Worm (Caenorhabditis elegans): ENCODE data around the gene K10C2.12.
A peak's percentile ranks its signal among the peaks of the same experiment; 100 is the strongest.

Gene K10C2.12

ce11 chrX:6458467-6458866 is 37.9 kb upstream of the K10C2.12 start:
- TF ChIP-seq snpc-4 (tag; optimal IDR thresholded peaks at IDR 0.05) = no peak
- TF ChIP-seq pha-4 (tag; optimal IDR thresholded peaks at IDR 0.05) = no peak
- TF ChIP-seq fkh-10 (GFP tag; optimal IDR thresholded peaks at IDR 0.05) = no peak
- TF ChIP-seq R02D3.7 (tag; optimal IDR thresholded peaks at IDR 0.05) = no peak
- no peak for TF ChIP-seq pqm-1 (tag; optimal IDR thresholded peaks at IDR 0.05)
- TF ChIP-seq unc-62 (GFP tag; optimal IDR thresholded peaks at IDR 0.05) = no peak
- TF ChIP-seq egl-27 (tag; optimal IDR thresholded peaks at IDR 0.05) = no peak
- no peak for TF ChIP-seq lsy-12 (tag; optimal IDR thresholded peaks at IDR 0.05)
- TF ChIP-seq lin-15B (tag; optimal IDR thresholded peaks at IDR 0.05) = no peak
- no peak for TF ChIP-seq nhr-11 (tag; optimal IDR thresholded peaks at IDR 0.05)
- TF ChIP-seq nhr-67 (tag; optimal IDR thresholded peaks at IDR 0.05) = no peak
- TF ChIP-seq nfya-1 (tag; optimal IDR thresholded peaks at IDR 0.05; ENCODE audit: insufficient read depth) = no peak
- TF ChIP-seq daf-12 (tag; optimal IDR thresholded peaks at IDR 0.05) = no peak
- no peak for TF ChIP-seq zag-1 (tag; optimal IDR thresholded peaks at IDR 0.05)
- no peak for TF ChIP-seq egl-5 (tag; optimal IDR thresholded peaks at IDR 0.05)

- TF ChIP-seq elt-2 (tag; optimal IDR thresholded peaks at IDR 0.05) (peak; percentile 73), aly-2 (tag; optimal IDR thresholded peaks at IDR 0.05) (no peak), pha-4 (tag; optimal IDR thresholded peaks at IDR 0.05) (peak; percentile 15)
Observed at ce11 chrX:6458001-6458400, 37.4 kb upstream of the K10C2.12 start.

- TF ChIP-seq pha-4 (tag; optimal IDR thresholded peaks at IDR 0.05) (peak; percentile 16), skn-1 (tag; optimal IDR thresholded peaks at IDR 0.05) (peak; percentile 32), pqm-1 (tag; optimal IDR thresholded peaks at IDR 0.05) (peak; percentile 94), aly-2 (tag; optimal IDR thresholded peaks at IDR 0.05) (no peak), hmg-11 (tag; optimal IDR thresholded peaks at IDR 0.05) (no peak), elt-2 (tag; optimal IDR thresholded peaks at IDR 0.05) (peak; percentile 98)
Observed at ce11 chrX:6456567-6456966, 36.0 kb upstream of the K10C2.12 start, which contains the start of gene pept-1. TSS of gene pept-1 (plus strand) at chrX:6456872.

- TF ChIP-seq nhr-12 (tag; optimal IDR thresholded peaks at IDR 0.05) = no peak
- TF ChIP-seq mml-1 (tag; optimal IDR thresholded peaks at IDR 0.05) = no peak
- TF ChIP-seq pqm-1 (tag; optimal IDR thresholded peaks at IDR 0.05) = no peak
- TF ChIP-seq fkh-2 (tag; optimal IDR thresholded peaks at IDR 0.05) = no peak
- TF ChIP-seq mdl-1 (tag; optimal IDR thresholded peaks at IDR 0.05) = no peak
- no peak for TF ChIP-seq nhr-67 (tag; optimal IDR thresholded peaks at IDR 0.05)
- TF ChIP-seq unc-62 (GFP tag; optimal IDR thresholded peaks at IDR 0.05) = no peak
- TF ChIP-seq eor-1 (tag; optimal IDR thresholded peaks at IDR 0.05) = no peak
- no peak for TF ChIP-seq R02D3.7 (tag; optimal IDR thresholded peaks at IDR 0.05)
- no peak for TF ChIP-seq ztf-11 (tag; optimal IDR thresholded peaks at IDR 0.05)
Observed at ce11 chrX:6455157-6455556, 34.6 kb upstream of the K10C2.12 start, which contains the start of gene nas-33. TSS of gene nas-33 (minus strand) at chrX:6455257.

ce11 chrX:6450839-6451491 is 30.4 kb upstream of the K10C2.12 start, which contains the start of the genes grl-6 and K10C2.6:
TSS of gene grl-6 (minus strand) at chrX:6450939.
TSS of gene K10C2.6 (plus strand) at chrX:6451441.
- TF ChIP-seq nhr-76 (tag; optimal IDR thresholded peaks at IDR 0.05) (no peak), unc-62 (GFP tag; optimal IDR thresholded peaks at IDR 0.05) (no peak), tbx-2 (tag; optimal IDR thresholded peaks at IDR 0.05) (no peak), fkh-10 (GFP tag; optimal IDR thresholded peaks at IDR 0.05) (no peak), ceh-82 (tag; optimal IDR thresholded peaks at IDR 0.05) (no peak), sea-2 (GFP tag; optimal IDR thresholded peaks at IDR 0.05) (no peak), nhr-23 (tag; optimal IDR thresholded peaks at IDR 0.05) (no peak), nhr-12 (tag; optimal IDR thresholded peaks at IDR 0.05) (no peak), zag-1 (tag; optimal IDR thresholded peaks at IDR 0.05) (no peak), mdl-1 (tag; optimal IDR thresholded peaks at IDR 0.05) (no peak), pha-4 (tag; optimal IDR thresholded peaks at IDR 0.05) (no peak), skn-1 (tag; optimal IDR thresholded peaks at IDR 0.05) (no peak), ceh-16 (tag; optimal IDR thresholded peaks at IDR 0.05) (no peak), lin-15B (tag; optimal IDR thresholded peaks at IDR 0.05) (no peak), snpc-4 (tag; optimal IDR thresholded peaks at IDR 0.05) (no peak), daf-12 (tag; optimal IDR thresholded peaks at IDR 0.05) (no peak), fkh-2 (tag; optimal IDR thresholded peaks at IDR 0.05) (no peak)

All from whole organism, L3 larva.